Fruit fly (Drosophila melanogaster) whole organism, embryonic: ENCODE data around the gene CG13074.

Source experiments
- ATbp ChIP-seq: fragments of 200-800 bp; sonication (Bioruptor generic); optimal IDR thresholded peaks from 2 replicates; lab custom pipeline; 2017; ENCODE audit warnings: missing biosample characterization, mild to moderate bottlenecking, missing genetic modification characterization, missing genetic modification reagents
- Asciz ChIP-seq: fragments of 200-800 bp; sonication (Bioruptor generic); optimal IDR thresholded peaks from 2 replicates; lab custom pipeline; 2017; ENCODE audit warnings: missing biosample characterization, mild to moderate bottlenecking, missing genetic modification characterization, missing genetic modification reagents
- CG10959 ChIP-seq: fragments of 200-800 bp; sonication (Bioruptor generic); IDR thresholded peaks from 2 replicates; pipeline ENCODE4 v1.3.6; 2022; ENCODE audit warnings: missing biosample characterization, missing genetic modification characterization
- CG12219 ChIP-seq: fragments of 200-800 bp; sonication (Bioruptor generic); optimal IDR thresholded peaks from 3 replicates; lab custom pipeline; 2018; ENCODE audit warnings: missing biosample characterization, mild to moderate bottlenecking, missing genetic modification characterization
- CG12236 ChIP-seq: fragments of 200-800 bp; sonication (Bioruptor generic); optimal IDR thresholded peaks from 2 replicates; lab custom pipeline; 2016; ENCODE audit warnings: missing biosample characterization, missing genetic modification characterization
- CG12391 ChIP-seq: fragments of 200-800 bp; sonication (Bioruptor generic); optimal IDR thresholded peaks from 3 replicates; lab custom pipeline; 2018; ENCODE audit warnings: missing biosample characterization, mild to moderate bottlenecking, missing genetic modification characterization, moderate library complexity
- CG13123 ChIP-seq: fragments of 200-800 bp; sonication (Bioruptor generic); optimal IDR thresholded peaks from 2 replicates; lab custom pipeline; 2016; ENCODE audit warnings: missing biosample characterization, missing genetic modification characterization
- CG15479 ChIP-seq: fragments of 200-800 bp; sonication (Bioruptor generic); optimal IDR thresholded peaks from 3 replicates; lab custom pipeline; 2019; ENCODE audit warnings: missing biosample characterization, mild to moderate bottlenecking, missing genetic modification characterization, moderate library complexity
- CG17361 ChIP-seq: fragments of 200-800 bp; sonication (Bioruptor generic); IDR thresholded peaks from 3 replicates; pipeline ENCODE4 v1.3.6; 2022; ENCODE audit warnings: missing biosample characterization, missing genetic modification characterization
- CG17385 ChIP-seq: fragments of 200-800 bp; sonication (Bioruptor generic); optimal IDR thresholded peaks from 3 replicates; lab custom pipeline; 2018; ENCODE audit warnings: missing biosample characterization, mild to moderate bottlenecking, missing genetic modification characterization
- CG18262 ChIP-seq: fragments of 200-800 bp; optimal IDR thresholded peaks from 3 replicates; lab custom pipeline; 2019; ENCODE audit warnings: missing biosample characterization, mild to moderate bottlenecking, missing genetic modification characterization, moderate library complexity
- CG31224 ChIP-seq: fragments of 200-800 bp; sonication (Bioruptor generic); IDR thresholded peaks from 2 replicates; pipeline ENCODE4 v1.3.6; 2022; ENCODE audit warnings: missing biosample characterization, missing genetic modification characterization
- CG32532 ChIP-seq: fragments of 200-800 bp; sonication (Bioruptor generic); IDR thresholded peaks from 2 replicates; pipeline ENCODE4 v1.3.6; 2022; ENCODE audit warnings: missing biosample characterization, missing genetic modification characterization
- CG34224 ChIP-seq: fragments of 200-800 bp; sonication (Bioruptor generic); IDR thresholded peaks from 3 replicates; pipeline ENCODE4 v1.3.6; 2022; ENCODE audit warnings: missing biosample characterization, missing genetic modification characterization; ENCODE audit not compliant: partially characterized antibody
- CG4282 ChIP-seq: fragments of 200-800 bp; sonication (Bioruptor generic); optimal IDR thresholded peaks from 2 replicates; lab custom pipeline; 2016; ENCODE audit warnings: missing biosample characterization, missing genetic modification characterization
- CG4360 ChIP-seq: fragments of 200-800 bp; sonication (Bioruptor generic); IDR thresholded peaks from 2 replicates; pipeline ENCODE4 v1.3.6; 2022; ENCODE audit warnings: missing biosample characterization, missing genetic modification characterization
- CG4820 ChIP-seq: fragments of 200-800 bp; sonication (Bioruptor generic); optimal IDR thresholded peaks from 3 replicates; lab custom pipeline; 2016; ENCODE audit warnings: missing biosample characterization, missing genetic modification characterization
- CG7839 ChIP-seq: fragments of 200-800 bp; sonication (Bioruptor generic); optimal IDR thresholded peaks from 3 replicates; lab custom pipeline; 2018; ENCODE audit warnings: missing biosample characterization, mild to moderate bottlenecking, missing genetic modification characterization, moderate library complexity
- CG8281 ChIP-seq: fragments of 200-800 bp; sonication (Bioruptor generic); optimal IDR thresholded peaks from 2 replicates; lab custom pipeline; 2018; ENCODE audit warnings: missing biosample characterization, mild to moderate bottlenecking, missing genetic modification characterization, moderate library complexity
- CG8924 ChIP-seq: fragments of 200-800 bp; optimal IDR thresholded peaks from 3 replicates; lab custom pipeline; 2019; ENCODE audit warnings: missing biosample characterization, mild to moderate bottlenecking, missing genetic modification characterization, moderate library complexity
- CG9215 ChIP-seq: fragments of 200-800 bp; sonication (Bioruptor generic); IDR thresholded peaks from 2 replicates; pipeline ENCODE4 v1.3.6; 2022; ENCODE audit warnings: missing biosample characterization, missing genetic modification characterization
- CG9609 ChIP-seq: fragments of 200-800 bp; sonication (Bioruptor generic); optimal IDR thresholded peaks from 3 replicates; lab custom pipeline; 2016; ENCODE audit warnings: missing biosample characterization, missing genetic modification characterization
- CTCF ChIP-seq: fragments of 200-800 bp; sonication (Bioruptor generic); optimal IDR thresholded peaks from 2 replicates; lab custom pipeline; 2017; ENCODE audit warnings: missing biosample characterization, mild to moderate bottlenecking, missing genetic modification characterization, moderate library complexity
- Dll ChIP-seq: fragments of 200-800 bp; sonication (Bioruptor generic); IDR thresholded peaks from 4 replicates; pipeline ENCODE4 v1.3.6; 2022; ENCODE audit warnings: missing biosample characterization, missing genetic modification characterization; ENCODE audit not compliant: partially characterized antibody
- E2f1 ChIP-seq: fragments of 200-800 bp; sonication (Bioruptor generic); IDR thresholded peaks from 2 replicates; pipeline ENCODE4 v1.3.6; 2022; ENCODE audit warnings: missing biosample characterization, missing genetic modification characterization
- Jarid2 ChIP-seq: fragments of 200-800 bp; sonication (Bioruptor generic); optimal IDR thresholded peaks from 3 replicates; lab custom pipeline; 2017; ENCODE audit warnings: mild to moderate bottlenecking, missing biosample characterization, missing genetic modification reagents, missing genetic modification characterization
- Mes4 ChIP-seq: fragments of 200-800 bp; sonication (Bioruptor generic); optimal IDR thresholded peaks from 2 replicates; lab custom pipeline; 2016; ENCODE audit warnings: missing biosample characterization, missing genetic modification characterization
- Neu2 ChIP-seq: fragments of 200-800 bp; sonication (Bioruptor generic); optimal IDR thresholded peaks from 3 replicates; lab custom pipeline; 2016; ENCODE audit warnings: missing biosample characterization, missing genetic modification characterization, borderline replicate concordance
- YL-1 ChIP-seq: fragments of 200-800 bp; sonication (Bioruptor generic); optimal IDR thresholded peaks from 3 replicates; lab custom pipeline; 2017; ENCODE audit warnings: missing biosample characterization, mild to moderate bottlenecking, missing genetic modification characterization
- ash1 ChIP-seq: fragments of 200-800 bp; sonication (Bioruptor generic); optimal IDR thresholded peaks from 2 replicates; lab custom pipeline; 2018; ENCODE audit warnings: missing biosample characterization, mild to moderate bottlenecking, missing genetic modification characterization
- bab2 ChIP-seq: fragments of 200-800 bp; sonication (Bioruptor generic); optimal IDR thresholded peaks from 2 replicates; lab custom pipeline; 2016; ENCODE audit warnings: missing biosample characterization, missing genetic modification characterization
- bowl ChIP-seq: fragments of 200-800 bp; sonication (Bioruptor generic); IDR thresholded peaks from 2 replicates; pipeline ENCODE4 v1.3.6; 2022; ENCODE audit warnings: missing biosample characterization, missing genetic modification characterization
- br ChIP-seq: fragments of >200 bp; optimal IDR thresholded peaks from 2 replicates; lab custom pipeline; 2017
- cad ChIP-seq: fragments of >200 bp; optimal IDR thresholded peaks from 2 replicates; lab custom pipeline; 2017; ENCODE audit warnings: missing biosample characterization, missing genetic modification characterization
- da ChIP-seq: fragments of 200-800 bp; sonication (Bioruptor generic); optimal IDR thresholded peaks from 2 replicates; lab custom pipeline; 2016; ENCODE audit warnings: missing biosample characterization, missing genetic modification characterization
- dm ChIP-seq: fragments of 200-800 bp; sonication (Bioruptor generic); optimal IDR thresholded peaks from 3 replicates; lab custom pipeline; 2016; ENCODE audit warnings: missing biosample characterization, missing genetic modification characterization
- en ChIP-seq: fragments of 200-800 bp; sonication (Bioruptor generic); optimal IDR thresholded peaks from 2 replicates; lab custom pipeline; 2016; ENCODE audit warnings: missing biosample characterization, missing genetic modification characterization
- fd96Cb ChIP-seq: fragments of 200-800 bp; sonication (Bioruptor generic); optimal IDR thresholded peaks from 2 replicates; lab custom pipeline; 2018; ENCODE audit warnings: missing biosample characterization, mild to moderate bottlenecking, missing genetic modification characterization, moderate library complexity
- fu2 ChIP-seq: fragments of 200-800 bp; sonication (Bioruptor generic); optimal IDR thresholded peaks from 2 replicates; lab custom pipeline; 2016; ENCODE audit warnings: missing biosample characterization, missing genetic modification characterization
- ind ChIP-seq: fragments of 200-800 bp; sonication (Bioruptor generic); optimal IDR thresholded peaks from 3 replicates; lab custom pipeline; 2016; ENCODE audit warnings: missing biosample characterization, missing genetic modification characterization
- klu ChIP-seq: fragments of 200-800 bp; sonication (Bioruptor generic); IDR thresholded peaks from 2 replicates; pipeline ENCODE4 v1.3.6; 2022; ENCODE audit warnings: missing biosample characterization, missing genetic modification characterization
- kni ChIP-seq: fragments of 200-800 bp; sonication (Bioruptor generic); optimal IDR thresholded peaks from 3 replicates; lab custom pipeline; 2017; ENCODE audit warnings: mild to moderate bottlenecking, missing biosample characterization, missing genetic modification reagents, missing genetic modification characterization
- lab ChIP-seq: fragments of 200-800 bp; sonication (Bioruptor generic); optimal IDR thresholded peaks from 3 replicates; lab custom pipeline; 2017; ENCODE audit warnings: missing biosample characterization, missing genetic modification characterization, mild to moderate bottlenecking, moderate library complexity, missing genetic modification reagents
- maf-S ChIP-seq: fragments of 200-800 bp; sonication (Bioruptor generic); optimal IDR thresholded peaks from 2 replicates; lab custom pipeline; 2016; ENCODE audit warnings: missing biosample characterization, missing genetic modification characterization
- nmo ChIP-seq: fragments of 200-800 bp; sonication (Bioruptor generic); optimal IDR thresholded peaks from 2 replicates; lab custom pipeline; 2018; ENCODE audit warnings: missing biosample characterization, mild to moderate bottlenecking, missing genetic modification characterization, moderate library complexity
- p53 ChIP-seq: fragments of 200-800 bp; sonication (Bioruptor generic); optimal IDR thresholded peaks from 2 replicates; lab custom pipeline; 2016; ENCODE audit warnings: missing biosample characterization, missing genetic modification characterization
- repo ChIP-seq: fragments of 200-800 bp; sonication (Bioruptor generic); optimal IDR thresholded peaks from 2 replicates; lab custom pipeline; 2016; ENCODE audit warnings: missing biosample characterization, missing genetic modification characterization
- sima ChIP-seq: fragments of 200-800 bp; sonication (Bioruptor generic); optimal IDR thresholded peaks from 2 replicates; lab custom pipeline; 2016; ENCODE audit warnings: missing biosample characterization, missing genetic modification characterization
- sqz ChIP-seq: fragments of 200-800 bp; sonication (Bioruptor generic); optimal IDR thresholded peaks from 3 replicates; lab custom pipeline; 2018; ENCODE audit warnings: missing biosample characterization, mild to moderate bottlenecking, missing genetic modification characterization
- tio ChIP-seq: fragments of 200-800 bp; sonication (Bioruptor generic); optimal IDR thresholded peaks from 2 replicates; lab custom pipeline; 2017; ENCODE audit warnings: missing biosample characterization, missing genetic modification characterization, inconsistent platforms
- tna ChIP-seq: fragments of 200-800 bp; sonication (Bioruptor generic); IDR thresholded peaks from 2 replicates; pipeline ENCODE4 v1.3.6; 2022; ENCODE audit warnings: missing biosample characterization, missing genetic modification characterization; ENCODE audit not compliant: partially characterized antibody
- vfl ChIP-seq: fragments of 200-800 bp; sonication (Bioruptor generic); optimal IDR thresholded peaks from 2 replicates; lab custom pipeline; 2016; ENCODE audit warnings: missing biosample characterization, missing genetic modification characterization

CG13074 gene

DNA sequence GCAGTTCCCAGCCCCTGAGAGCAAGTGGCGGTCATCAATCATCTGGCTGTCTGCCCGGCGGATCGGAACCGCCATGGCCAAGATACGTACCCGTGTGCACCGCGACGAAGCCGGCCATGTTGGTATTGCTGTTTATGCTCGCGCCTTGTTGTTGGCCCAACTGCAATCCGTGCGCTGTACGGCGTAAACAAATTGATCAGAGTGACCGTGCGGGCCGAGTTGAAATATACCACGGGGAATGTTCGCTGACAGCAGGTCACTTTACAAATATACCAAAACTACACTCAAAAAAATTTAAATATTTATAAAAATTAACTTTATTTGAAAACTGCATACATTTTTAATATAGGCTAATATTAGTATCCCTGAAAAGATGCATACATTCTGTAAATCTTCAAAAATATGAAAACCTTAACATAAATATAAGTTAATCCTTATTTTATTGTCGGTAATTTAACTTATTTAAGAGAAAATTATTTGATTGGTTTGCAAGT, 9.9 kb downstream of the CG13074 start, which contains the start of gene Tasp1 (continued):
- TF ChIP-seq klu (GFP tag; lab: Robert Waterston, UW) (no peak), Neu2 (GFP tag; lab: Kevin White, UChicago) (no peak), ash1 (no peak), ATbp (GFP tag; lab: Kevin White, UChicago) (no peak), sqz (GFP tag; lab: Kevin White, UChicago) (no peak), kni (GFP tag; lab: Kevin White, UChicago) (no peak), CG32532 (GFP tag; lab: Robert Waterston, UW) (peak; percentile 87), CG8281 (tag; lab: Kevin White, UChicago) (peak; percentile 20), CG17385 (peak; percentile 7), lab (GFP tag; lab: Kevin White, UChicago) (peak; percentile 76), CG9215 (GFP tag; lab: Robert Waterston, UW) (no peak), CG12219 (GFP tag; lab: Kevin White, UChicago) (no peak), CG9609 (GFP tag; lab: Kevin White, UChicago) (no peak), CG8924 (tag; lab: Kevin White, UChicago) (peak; percentile 78), en (GFP tag; lab: Kevin White, UChicago) (no peak), cad (GFP tag; lab: Kevin White, UChicago) (no peak), CG15479 (no peak), dm (GFP tag; lab: Kevin White, UChicago) (no peak), maf-S (GFP tag; lab: Kevin White, UChicago) (no peak), bab2 (GFP tag; lab: Kevin White, UChicago) (no peak), CG12236 (GFP tag; lab: Kevin White, UChicago) (no peak), CG7839 (peak; percentile 80), bowl (no peak), CG18262 (tag; lab: Kevin White, UChicago) (peak; percentile 78), Asciz (GFP tag; lab: Kevin White, UChicago) (no peak), CG13123 (GFP tag; lab: Kevin White, UChicago) (no peak), p53 (GFP tag; lab: Kevin White, UChicago) (no peak), Mes4 (no peak), tio (GFP tag; lab: Kevin White, UChicago) (no peak), nmo (GFP tag; lab: Kevin White, UChicago) (peak; percentile 81), da (no peak), Dll (GFP tag; lab: Robert Waterston, UW) (no peak; the same call in 2 of the 4 replicates), CG31224 (peak; percentile 60), CG17361 (GFP tag; lab: Robert Waterston, UW) (no peak; the same call in 1 of the 3 replicates), tna (GFP tag; lab: Robert Waterston, UW) (no peak), fu2 (GFP tag; lab: Kevin White, UChicago) (no peak), CG10959 (0 out of 2 replicates have a peak, but pooled peaks have one; percentile 6), CG12391 (tag; lab: Kevin White, UChicago) (peak; percentile 81), CTCF (GFP tag; lab: Kevin White, UChicago) (no peak), CG34224 (GFP tag; lab: Robert Waterston, UW) (no peak; the same call in 2 of the 3 replicates), CG4820 (GFP tag; lab: Kevin White, UChicago) (peak; percentile 36), YL-1 (GFP tag; lab: Kevin White, UChicago) (peak; percentile 48), Jarid2 (peak; percentile 34), fd96Cb (tag; lab: Kevin White, UChicago) (peak; percentile 58), ind (GFP tag; lab: Kevin White, UChicago) (peak; percentile 36), sima (GFP tag; lab: Kevin White, UChicago) (no peak), E2f1 (peak; percentile 79), vfl (GFP tag; lab: Kevin White, UChicago) (peak; percentile 48), CG4360 (GFP tag; lab: Robert Waterston, UW) (peak; percentile 47; the same call in 1 of the 2 replicates), br (lab: Kevin White, UChicago) (no peak), repo (no peak), CG4282 (GFP tag; lab: Kevin White, UChicago) (no peak)
